Fruit fly (Drosophila melanogaster): Measurements from ENCODE around the gene ND-ASHI.
A peak's percentile ranks its signal among the peaks of the same experiment; 100 is the strongest.

ND-ASHI gene

dm6 chrX:6694979-6695388 lies 16.1 kb upstream of the ND-ASHI start, which contains the start of gene CG14442 (continued):
- no peak for TF ChIP-seq disco-r (GFP tag; optimal IDR thresholded peaks at IDR 0.05)
- no peak for TF ChIP-seq ap (GFP tag; IDR thresholded peaks at IDR 0.05)
- peak; percentile 32 for TF ChIP-seq HLH54F (GFP tag; optimal IDR thresholded peaks at IDR 0.05)
- no peak for TF ChIP-seq corto (GFP tag; optimal IDR thresholded peaks at IDR 0.05)
- TF ChIP-seq pan (optimal IDR thresholded peaks at IDR 0.05) = no peak
- TF ChIP-seq pan (GFP tag; optimal IDR thresholded peaks at IDR 0.05 in 1 of 2, IDR thresholded peaks at IDR 0.05 in 1 of 2) = no peak
- peak; percentile 70 for TF ChIP-seq CG14441 (GFP tag; IDR thresholded peaks at IDR 0.05)
- no peak for TF ChIP-seq ab (GFP tag; optimal IDR thresholded peaks at IDR 0.05)
- no peak for TF ChIP-seq Jarid2 (GFP tag; optimal IDR thresholded peaks at IDR 0.05)
- TF ChIP-seq pho (GFP tag; optimal IDR thresholded peaks at IDR 0.05) = peak; percentile 24
- TF ChIP-seq CG17361 (GFP tag; IDR thresholded peaks at IDR 0.05) = peak; percentile 45; the same call in 1 of the 3 replicates
- TF ChIP-seq pum (GFP tag; optimal IDR thresholded peaks at IDR 0.05) = no peak
- TF ChIP-seq CG8290 (GFP tag; optimal IDR thresholded peaks at IDR 0.05) = peak; percentile 77
- peak; percentile 52 to 58 for TF ChIP-seq CG8290 (tag; optimal IDR thresholded peaks at IDR 0.05)
- no peak for TF ChIP-seq bowl (GFP tag; IDR thresholded peaks at IDR 0.05)
- no peak for TF ChIP-seq Six4 (GFP tag; optimal IDR thresholded peaks at IDR 0.05)
- TF ChIP-seq CG2199 (GFP tag; IDR thresholded peaks at IDR 0.05) = no peak
- TF ChIP-seq fd64A (GFP tag; optimal IDR thresholded peaks at IDR 0.05) = no peak
- TF ChIP-seq wek (GFP tag; optimal IDR thresholded peaks at IDR 0.05) = no peak
- TF ChIP-seq CG13123 (GFP tag; optimal IDR thresholded peaks at IDR 0.05) = no peak
- TF ChIP-seq stwl (tag; optimal IDR thresholded peaks at IDR 0.05) = peak; percentile 98
- TF ChIP-seq oc (tag; optimal IDR thresholded peaks at IDR 0.05) = no peak
- no peak for TF ChIP-seq Ravus (GFP tag; IDR thresholded peaks at IDR 0.05)
- no peak for TF ChIP-seq so (GFP tag; IDR thresholded peaks at IDR 0.05)
- peak; percentile 49; the same call in 1 of the 3 replicates for TF ChIP-seq zfh1 (GFP tag; IDR thresholded peaks at IDR 0.05)
- TF ChIP-seq sug (tag; optimal IDR thresholded peaks at IDR 0.05) = peak; percentile 45
- TF ChIP-seq CG34376 (GFP tag; optimal IDR thresholded peaks at IDR 0.05) = no peak
- TF ChIP-seq GATAe (GFP tag; conservative IDR thresholded peaks at IDR 0.05) = no peak
- no peak for TF ChIP-seq CG8944 (GFP tag; optimal IDR thresholded peaks at IDR 0.05)
- TF ChIP-seq Spps (tag; optimal IDR thresholded peaks at IDR 0.05) = no peak
- no peak for TF ChIP-seq CG1529 (GFP tag; optimal IDR thresholded peaks at IDR 0.05)
- TF ChIP-seq CG11093 (GFP tag; IDR thresholded peaks at IDR 0.05) = no peak
- peak; percentile 46 for TF ChIP-seq Hsf (GFP tag; optimal IDR thresholded peaks at IDR 0.05)
- TF ChIP-seq CG7357 (GFP tag; IDR thresholded peaks at IDR 0.05) = no peak
- peak; percentile 62 for TF ChIP-seq nmo (GFP tag; optimal IDR thresholded peaks at IDR 0.05)
- TF ChIP-seq Fer3 (tag; optimal IDR thresholded peaks at IDR 0.05) = no peak
- TF ChIP-seq CG10274 (GFP tag; optimal IDR thresholded peaks at IDR 0.05) = no peak
- peak; percentile 20; the same call in 1 of the 2 replicates for TF ChIP-seq seq (GFP tag; IDR thresholded peaks at IDR 0.05)
- no peak for TF ChIP-seq CG4360 (GFP tag; IDR thresholded peaks at IDR 0.05)
- no peak for TF ChIP-seq CG12155 (GFP tag; optimal IDR thresholded peaks at IDR 0.05)
- TF ChIP-seq ara (GFP tag; IDR thresholded peaks at IDR 0.05) = no peak
- TF ChIP-seq Dll (GFP tag; IDR thresholded peaks at IDR 0.05; ENCODE audit: partially characterized antibody) = peak; percentile 95
- TF ChIP-seq ems (GFP tag; optimal IDR thresholded peaks at IDR 0.05) = no peak
- no peak for TF ChIP-seq CG10959 (GFP tag; IDR thresholded peaks at IDR 0.05)
- TF ChIP-seq Nf-YC (tag; optimal IDR thresholded peaks at IDR 0.05) = peak; percentile 27
- peak; percentile 21 for TF ChIP-seq salm (tag; optimal IDR thresholded peaks at IDR 0.05)
- no peak for TF ChIP-seq CG3065 (GFP tag; optimal IDR thresholded peaks at IDR 0.05)
- no peak for TF ChIP-seq CG18619 (GFP tag; optimal IDR thresholded peaks at IDR 0.05)
- peak; percentile 91 for TF ChIP-seq CG13287 (GFP tag; IDR thresholded peaks at IDR 0.05; ENCODE audit: partially characterized antibody)
- TF ChIP-seq Dad (GFP tag; optimal IDR thresholded peaks at IDR 0.05) = no peak
- TF ChIP-seq CG15011 (GFP tag; optimal IDR thresholded peaks at IDR 0.05) = no peak
- TF ChIP-seq CG31388 (GFP tag; optimal IDR thresholded peaks at IDR 0.05) = no peak
- peak; percentile 66 for TF ChIP-seq CG1603 (tag; optimal IDR thresholded peaks at IDR 0.05)

Measured in whole organism, embryonic.